Worm (Caenorhabditis elegans): ENCODE data around the gene ints-9.

Gene ints-9

DNA sequence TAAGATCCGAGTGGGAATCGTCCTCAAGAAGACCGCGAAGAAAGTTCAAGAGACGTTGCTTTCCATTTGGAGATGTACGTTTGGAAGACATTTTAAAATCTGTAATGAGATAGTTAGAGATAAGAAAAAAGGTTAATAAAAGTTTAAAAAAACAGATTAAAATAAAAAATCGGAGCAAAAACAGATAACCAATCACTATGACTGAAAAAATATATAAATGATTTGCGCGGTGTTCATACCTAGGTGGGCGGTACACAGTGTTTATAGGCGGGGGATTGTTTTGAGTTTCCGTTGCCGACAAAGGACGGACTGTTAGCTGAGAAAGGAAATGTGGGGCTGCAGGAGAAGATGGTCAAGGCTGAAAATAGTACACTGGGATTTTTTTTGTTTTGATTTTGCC lies 16.9 kb upstream of the ints-9 start, which contains the start of gene ets-7:
ets-7 (minus strand) TSS at position 101 of the 400 bp plus-strand sequence.
- TF ChIP-seq dmd-9 (GFP tag; IDR thresholded peaks at IDR 0.05) (no peak), daf-16 (GFP tag; optimal IDR thresholded peaks at IDR 0.05) (no peak), daf-16 (tag; optimal IDR thresholded peaks at IDR 0.05) (no peak), zag-1 (tag; optimal IDR thresholded peaks at IDR 0.05) (no peak), ceh-28 (tag; optimal IDR thresholded peaks at IDR 0.05) (no peak), ama-1 (optimal IDR thresholded peaks at IDR 0.05) (no peak), attf-4 (tag; optimal IDR thresholded peaks at IDR 0.05) (no peak), ceh-44 (GFP tag; IDR thresholded peaks at IDR 0.05) (no peak), lin-13 (GFP tag; optimal IDR thresholded peaks at IDR 0.05) (no peak)

- no peak for TF ChIP-seq nhr-10 (tag; optimal IDR thresholded peaks at IDR 0.05)
- TF ChIP-seq ceh-82 (tag; optimal IDR thresholded peaks at IDR 0.05): no peak
- no peak for TF ChIP-seq lir-3 (tag; optimal IDR thresholded peaks at IDR 0.05)
- no peak for TF ChIP-seq lin-39 (tag; optimal IDR thresholded peaks at IDR 0.05)
- no peak for TF ChIP-seq hif-1 (tag; optimal IDR thresholded peaks at IDR 0.05)
- TF ChIP-seq daf-8 (GFP tag; IDR thresholded peaks at IDR 0.05): no peak
- TF ChIP-seq ctbp-1 (GFP tag; IDR thresholded peaks at IDR 0.05): no peak
- no peak for TF ChIP-seq ztf-7 (tag; optimal IDR thresholded peaks at IDR 0.05)
- no peak for TF ChIP-seq unc-130 (GFP tag; optimal IDR thresholded peaks at IDR 0.05)
- TF ChIP-seq ceh-44 (GFP tag; IDR thresholded peaks at IDR 0.05): no peak
- TF ChIP-seq sdz-12 (GFP tag; optimal IDR thresholded peaks at IDR 0.05): no peak
- no peak for TF ChIP-seq T26A8.4 (GFP tag; IDR thresholded peaks at IDR 0.05)
Measured at ce11 chrV:7562947-7563346, 12.7 kb upstream of the ints-9 start, which contains the start of gene F19F10.1. Gene F19F10.1, plus strand, starts transcription at chrV:7563247.

ce11 chrV:7570290-7570689 lies 5.3 kb upstream of the ints-9 start, which contains the start of gene clec-212:
Gene clec-212, minus strand, starts transcription at chrV:7570390.
- TF ChIP-seq Y105C5A.15 (GFP tag; IDR thresholded peaks at IDR 0.05) (no peak), F44E2.7 (GFP tag; IDR thresholded peaks at IDR 0.05) (no peak), dpl-1 (GFP tag; optimal IDR thresholded peaks at IDR 0.05) (no peak), spr-1 (tag; optimal IDR thresholded peaks at IDR 0.05) (no peak), dve-1 (tag; optimal IDR thresholded peaks at IDR 0.05; ENCODE audit: insufficient read depth) (no peak), tra-1 (GFP tag; IDR thresholded peaks at IDR 0.05) (no peak), ZK337.2 (GFP tag; IDR thresholded peaks at IDR 0.05) (no peak), lin-38 (GFP tag; IDR thresholded peaks at IDR 0.05) (no peak), php-3 (GFP tag; IDR thresholded peaks at IDR 0.05) (no peak), egl-43 (GFP tag; IDR thresholded peaks at IDR 0.05) (no peak), ceh-32 (tag; optimal IDR thresholded peaks at IDR 0.05; ENCODE audit: poor library complexity) (no peak), snpc-1.2 (GFP tag; IDR thresholded peaks at IDR 0.05) (no peak), set-16 (GFP tag; IDR thresholded peaks at IDR 0.05) (no peak), Y5F2A.4 (GFP tag; optimal IDR thresholded peaks at IDR 0.05) (no peak), mdt-29 (GFP tag; IDR thresholded peaks at IDR 0.05) (no peak), ztf-7 (tag; optimal IDR thresholded peaks at IDR 0.05) (no peak)

DNA sequence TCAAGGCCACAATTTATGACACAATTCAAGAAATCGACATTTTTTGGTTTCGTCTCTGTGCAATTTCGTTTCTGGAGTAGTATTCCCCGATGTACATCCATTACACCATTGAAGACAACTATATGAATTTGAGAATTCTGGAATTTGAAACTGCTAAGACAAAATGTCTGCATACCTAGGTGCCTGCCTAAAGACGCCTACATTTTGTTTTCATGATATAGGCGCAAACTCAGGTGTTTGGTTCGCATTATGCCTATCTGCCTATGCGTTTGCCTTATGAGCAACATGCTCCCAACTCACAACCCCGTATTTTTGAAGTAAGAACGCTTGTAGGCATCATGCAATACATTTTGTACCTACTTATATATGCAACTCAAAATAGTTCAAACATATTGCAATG lies 4.6 kb upstream of the ints-9 start, which contains the start of gene F19F10.14:
F19F10.14 (minus strand) TSS at position 101 of the 400 bp plus-strand sequence.
- no peak for TF ChIP-seq lin-15B (tag; optimal IDR thresholded peaks at IDR 0.05)
- no peak for TF ChIP-seq madf-9 (GFP tag; conservative IDR thresholded peaks at IDR 0.05)
- TF ChIP-seq tra-1 (GFP tag; IDR thresholded peaks at IDR 0.05): no peak
- no peak for TF ChIP-seq ces-1 (GFP tag; optimal IDR thresholded peaks at IDR 0.05)
- no peak for TF ChIP-seq spr-3 (GFP tag; optimal IDR thresholded peaks at IDR 0.05)
- no peak for TF ChIP-seq Y105C5A.15 (GFP tag; IDR thresholded peaks at IDR 0.05)
- no peak for TF ChIP-seq mep-1 (tag; optimal IDR thresholded peaks at IDR 0.05)
- no peak for TF ChIP-seq mxl-3 (GFP tag; optimal IDR thresholded peaks at IDR 0.05)
- TF ChIP-seq T20F7.1 (GFP tag; optimal IDR thresholded peaks at IDR 0.05): no peak
- no peak for TF ChIP-seq lin-1 (GFP tag; IDR thresholded peaks at IDR 0.05)
- no peak for TF ChIP-seq ceh-32 (tag; optimal IDR thresholded peaks at IDR 0.05; ENCODE audit: poor library complexity)
- no peak for TF ChIP-seq dmd-9 (GFP tag; IDR thresholded peaks at IDR 0.05)
- TF ChIP-seq dmd-6 (GFP tag; IDR thresholded peaks at IDR 0.05): no peak
- TF ChIP-seq lin-29 (GFP tag; IDR thresholded peaks at IDR 0.05): no peak
- no peak for TF ChIP-seq ceh-44 (GFP tag; IDR thresholded peaks at IDR 0.05)
- no peak for TF ChIP-seq mes-2 (tag; optimal IDR thresholded peaks at IDR 0.05; ENCODE audit: poor library complexity, severe bottlenecking)
- no peak for TF ChIP-seq jun-1 (tag; optimal IDR thresholded peaks at IDR 0.05)

Measured in whole organism, L4 larva.